Fruit fly (Drosophila melanogaster): ENCODE measurements around the gene CG15914.

DNA sequence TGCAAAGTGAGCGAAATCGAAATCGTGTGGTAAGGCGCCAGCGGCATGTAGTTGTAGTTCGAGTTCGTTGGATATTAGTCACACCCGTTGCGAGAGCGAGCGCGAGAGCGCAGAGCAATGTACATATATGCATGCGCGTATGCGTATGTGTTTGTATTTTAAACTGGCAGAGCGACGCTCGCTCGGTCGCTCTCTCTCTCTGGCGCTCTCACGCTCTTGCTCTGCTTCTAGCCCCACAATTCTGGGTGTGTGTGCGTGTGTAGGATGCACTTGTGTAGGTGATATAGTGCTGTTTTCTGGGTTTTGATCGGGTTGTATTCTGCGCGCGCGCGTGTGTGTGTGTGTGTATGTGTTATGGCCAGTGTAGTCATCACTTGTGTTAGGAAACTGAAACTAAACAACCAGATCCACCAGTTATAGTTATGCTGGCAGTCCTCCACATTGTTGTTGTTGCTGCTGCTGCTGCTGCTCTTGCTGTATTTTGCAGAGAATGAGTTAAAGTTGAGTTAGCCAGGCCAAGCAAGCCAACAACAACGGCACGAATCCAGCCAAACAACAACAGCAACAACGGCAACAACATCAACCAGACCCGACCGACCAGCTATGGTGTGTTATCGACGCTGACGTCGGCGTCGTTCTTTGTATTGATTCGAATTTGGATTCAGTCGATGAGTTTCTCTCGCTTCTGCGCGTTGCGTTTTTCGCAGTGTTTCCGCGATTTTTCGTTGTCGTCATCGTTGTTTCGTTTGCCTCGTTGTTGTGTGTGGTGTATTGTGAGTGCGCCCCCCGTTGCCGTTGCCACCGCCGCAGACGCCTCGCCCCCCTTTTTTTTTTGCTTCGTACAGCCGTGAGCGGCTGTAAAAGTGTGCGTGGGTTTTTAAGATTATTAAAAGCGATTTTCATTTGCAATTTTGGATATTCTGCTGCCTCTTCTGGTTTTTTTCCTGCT, 41.3 kb upstream of the CG15914 start:
- TF ChIP-seq insv (optimal IDR thresholded peaks at IDR 0.05) (no peak), psq (optimal IDR thresholded peaks at IDR 0.05) (no peak), ttk (optimal IDR thresholded peaks at IDR 0.05) (no peak)

All from Kc167 (cell line).